Fruit fly (Drosophila melanogaster) whole organism, wandering third instar larva: ENCODE results near the gene CG12194.

Source experiments
- CG32264 ChIP-seq: fragments of 200-800 bp; sonication (Bioruptor generic); optimal IDR thresholded peaks from 2 replicates; lab custom pipeline; 2016; ENCODE audit warnings: missing biosample characterization, missing genetic modification characterization
- Hr83 ChIP-seq: fragments of 200-300 bp; sonication (Bioruptor generic); optimal IDR thresholded peaks from 2 replicates; lab custom pipeline; 2016; ENCODE audit warnings: missing biosample characterization, mild to moderate bottlenecking, missing genetic modification characterization, moderate library complexity; ENCODE audit not compliant: poor library complexity, severe bottlenecking
- pan ChIP-seq: fragments of >200 bp; optimal IDR thresholded peaks from 2 replicates; lab custom pipeline; 2017

DNA sequence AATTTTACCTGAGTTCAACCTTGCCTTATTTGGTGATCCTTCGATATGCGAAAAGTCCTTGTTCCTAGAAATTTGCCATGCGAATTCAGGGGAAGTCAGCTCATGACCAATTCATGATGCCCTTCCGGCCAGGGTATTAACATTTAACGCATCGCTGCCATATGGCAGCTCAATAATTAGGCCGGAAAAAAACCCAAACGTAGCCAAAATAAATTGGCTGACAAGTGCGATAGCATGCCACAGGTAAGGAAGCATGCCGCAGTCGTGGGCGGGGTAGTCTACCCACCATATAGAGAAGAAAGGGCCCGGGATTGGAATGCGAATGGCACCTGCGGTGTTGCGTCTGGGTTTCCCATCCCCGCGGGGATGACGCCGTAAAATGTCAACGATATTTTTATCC, 14.3 kb upstream of the CG12194 start:
- TF ChIP-seq Hr83 (GFP tag; lab: Kevin White, UChicago) = no peak
- no peak for TF ChIP-seq CG32264 (GFP tag; lab: Kevin White, UChicago)
- no peak for TF ChIP-seq pan (lab: Kevin White, UChicago)
